Worm (Caenorhabditis elegans) whole organism, L4 larva: ENCODE measurements around the gene mks-2.

ENCODE experiments used
- fos-1 ChIP-seq: fragments of 150-350 bp; optimal IDR thresholded peaks from 2 replicates; lab custom pipeline; 2014; ENCODE audit warnings: missing biosample characterization, missing genetic modification characterization
- lsy-2 ChIP-seq, 2 experiments: fragments of 150-350 bp in 1 of 2; sonication (generic microtip) in 1 of 2; optimal IDR thresholded peaks; 2 replicates each; lab custom pipeline; 2014 to 2017; ENCODE audit warnings: missing biosample characterization in 2 of 2, missing genetic modification characterization in 2 of 2
- pqm-1 ChIP-seq: sonication (generic microtip); optimal IDR thresholded peaks from 2 replicates; lab custom pipeline; 2017; ENCODE audit warnings: missing biosample characterization, missing genetic modification characterization
- ztf-11 ChIP-seq: fragments of 150-350 bp; optimal IDR thresholded peaks from 2 replicates; lab custom pipeline; 2014; ENCODE audit warnings: missing biosample characterization, missing genetic modification characterization

ce11 chrII:6262222-6262621 lies 43.0 kb upstream of the mks-2 start, which contains the start of gene F13H8.12:
- TF ChIP-seq lsy-2 (tag; optimal IDR thresholded peaks at IDR 0.05; lab: Kevin White, UChicago): no peak
- TF ChIP-seq fos-1: no peak
- TF ChIP-seq ztf-11 (tag; lab: Kevin White, UChicago): no peak
- no peak for TF ChIP-seq pqm-1 (tag; lab: Kevin White, UChicago)
